Fruit fly (Drosophila melanogaster): ENCODE measurements around the gene IP3K2.

IP3K2 gene

DNA sequence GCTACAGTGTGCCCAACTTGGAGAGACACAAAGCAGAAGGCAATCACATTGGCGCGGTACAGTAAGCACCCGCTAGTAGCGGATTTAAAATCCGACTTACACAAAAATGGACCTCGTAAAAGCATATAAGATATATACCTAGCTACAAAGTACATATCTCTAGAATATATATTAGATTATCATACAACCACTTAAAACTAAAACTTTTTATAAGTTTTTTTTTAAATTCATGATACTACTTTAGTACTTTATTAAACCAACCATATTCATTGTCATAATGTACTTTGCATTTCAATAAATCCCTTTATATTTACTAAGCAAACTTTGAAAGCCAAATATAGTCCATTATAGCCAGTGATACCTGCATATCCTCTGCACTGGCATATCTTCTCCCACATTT lies 28.3 kb upstream of the IP3K2 start (continued):
- TF ChIP-seq Dll (GFP tag; IDR thresholded peaks at IDR 0.05; ENCODE audit: partially characterized antibody) = no peak
- peak; percentile 47 for TF ChIP-seq Nf-YC (tag; optimal IDR thresholded peaks at IDR 0.05)
- 0 out of 2 replicates have a peak, but pooled peaks have one; percentile 11 for TF ChIP-seq CG14441 (GFP tag; IDR thresholded peaks at IDR 0.05)
- peak; percentile 67 for TF ChIP-seq CG15269 (tag; optimal IDR thresholded peaks at IDR 0.05)
- peak; percentile 32 for TF ChIP-seq CG16815 (GFP tag; optimal IDR thresholded peaks at IDR 0.05)
- TF ChIP-seq CG1233 (GFP tag; optimal IDR thresholded peaks at IDR 0.05) = no peak
- peak; percentile 73 for TF ChIP-seq CoRest (tag; optimal IDR thresholded peaks at IDR 0.05)
- TF ChIP-seq CG12071 (GFP tag; optimal IDR thresholded peaks at IDR 0.05) = no peak
- no peak for TF ChIP-seq CG9797 (GFP tag; optimal IDR thresholded peaks at IDR 0.05)
- TF ChIP-seq lov (optimal IDR thresholded peaks at IDR 0.05) = no peak
- no peak for TF ChIP-seq lov (GFP tag; IDR thresholded peaks at IDR 0.05)
- no peak for TF ChIP-seq CG6272 (GFP tag; IDR thresholded peaks at IDR 0.05)
- TF ChIP-seq CG13296 (GFP tag; optimal IDR thresholded peaks at IDR 0.05) = peak; percentile 43
- TF ChIP-seq Atf3 (GFP tag; optimal IDR thresholded peaks at IDR 0.05) = no peak
- TF ChIP-seq wor (GFP tag; IDR thresholded peaks at IDR 0.05) = peak; percentile 39; the same call in 1 of the 2 replicates
- TF ChIP-seq p53 (GFP tag; optimal IDR thresholded peaks at IDR 0.05) = no peak

DNA sequence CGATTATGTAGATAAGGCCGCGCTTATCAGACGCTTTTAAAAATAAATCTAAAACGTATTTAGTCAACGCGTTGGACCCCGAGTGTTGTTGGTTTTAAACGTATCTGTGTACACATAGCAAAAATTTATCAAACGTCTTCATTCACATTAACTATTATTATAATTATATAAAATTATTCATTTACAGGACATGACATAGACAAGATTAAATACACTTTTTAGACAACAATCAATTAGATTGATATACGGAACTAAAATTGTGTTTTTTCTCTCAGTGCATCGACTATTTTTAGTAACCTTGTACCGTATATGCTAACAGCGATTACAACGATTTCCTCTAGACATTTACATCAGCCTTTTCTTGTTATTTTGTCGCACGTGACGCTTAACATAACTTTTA lies 26.7 kb upstream of the IP3K2 start:
- peak; percentile 57 for TF ChIP-seq tio (GFP tag; optimal IDR thresholded peaks at IDR 0.05)
- TF ChIP-seq CG17912 (GFP tag; optimal IDR thresholded peaks at IDR 0.05) = no peak
- no peak for TF ChIP-seq Gsc (GFP tag; IDR thresholded peaks at IDR 0.05)
- no peak for TF ChIP-seq z (GFP tag; IDR thresholded peaks at IDR 0.05)
- TF ChIP-seq CG30403 (GFP tag; optimal IDR thresholded peaks at IDR 0.05) = peak; percentile 69
- no peak for TF ChIP-seq crp (GFP tag; optimal IDR thresholded peaks at IDR 0.05)
- TF ChIP-seq nerfin-1 (tag; optimal IDR thresholded peaks at IDR 0.05) = peak; percentile 27
- TF ChIP-seq phol (tag; optimal IDR thresholded peaks at IDR 0.05) = peak; percentile 74
- TF ChIP-seq CG5180 (GFP tag; optimal IDR thresholded peaks at IDR 0.05) = peak; percentile 47
- peak; percentile 67 for TF ChIP-seq ara (GFP tag; IDR thresholded peaks at IDR 0.05)
- TF ChIP-seq C15 (GFP tag; IDR thresholded peaks at IDR 0.05) = 0 out of 3 replicates have a peak, but pooled peaks have one; percentile 70
- peak; percentile 78 for TF ChIP-seq CG12391 (tag; optimal IDR thresholded peaks at IDR 0.05)
- TF ChIP-seq trem (tag; optimal IDR thresholded peaks at IDR 0.05) = peak; percentile 30
- TF ChIP-seq so (GFP tag; IDR thresholded peaks at IDR 0.05) = peak; percentile 81; the same call in 2 of the 3 replicates
- TF ChIP-seq CG34224 (GFP tag; IDR thresholded peaks at IDR 0.05; ENCODE audit: partially characterized antibody) = no peak
- TF ChIP-seq Sry-δ (GFP tag; optimal IDR thresholded peaks at IDR 0.05) = no peak
- peak; percentile 62 for TF ChIP-seq CG10543 (GFP tag; optimal IDR thresholded peaks at IDR 0.05)
- TF ChIP-seq CG11093 (GFP tag; IDR thresholded peaks at IDR 0.05) = 0 out of 3 replicates have a peak, but pooled peaks have one; percentile 33
- TF ChIP-seq row (GFP tag; IDR thresholded peaks at IDR 0.05) = peak; percentile 90
- peak; percentile 90 for TF ChIP-seq CG18599 (GFP tag; optimal IDR thresholded peaks at IDR 0.05)
- peak; percentile 49 for TF ChIP-seq CG4820 (GFP tag; optimal IDR thresholded peaks at IDR 0.05)
- peak; percentile 69 for TF ChIP-seq CG18619 (GFP tag; optimal IDR thresholded peaks at IDR 0.05)
- peak; percentile 73; the same call in 1 of the 2 replicates for TF ChIP-seq Xrp1 (GFP tag; IDR thresholded peaks at IDR 0.05)
- peak; percentile 66 for TF ChIP-seq sd (tag; optimal IDR thresholded peaks at IDR 0.05)
- TF ChIP-seq hbn (GFP tag; IDR thresholded peaks at IDR 0.05; ENCODE audit: partially characterized antibody) = no peak
- peak; percentile 71 for TF ChIP-seq NfI (GFP tag; optimal IDR thresholded peaks at IDR 0.05)
- TF ChIP-seq CG17186 (GFP tag; optimal IDR thresholded peaks at IDR 0.05) = no peak
- TF ChIP-seq CG12659 (GFP tag; optimal IDR thresholded peaks at IDR 0.05) = peak; percentile 77
- TF ChIP-seq bcd (GFP tag; optimal IDR thresholded peaks at IDR 0.05) = peak; percentile 63
- TF ChIP-seq CG10209 (GFP tag; optimal IDR thresholded peaks at IDR 0.05) = peak; percentile 76
- no peak for TF ChIP-seq pfk (GFP tag; optimal IDR thresholded peaks at IDR 0.05)
- TF ChIP-seq org-1 (GFP tag; optimal IDR thresholded peaks at IDR 0.05) = peak; percentile 65
- peak; percentile 67 for TF ChIP-seq CG9437 (GFP tag; optimal IDR thresholded peaks at IDR 0.05)
- TF ChIP-seq CoRest (tag; optimal IDR thresholded peaks at IDR 0.05) = peak; percentile 84
- TF ChIP-seq toy (GFP tag; IDR thresholded peaks at IDR 0.05) = peak; percentile 66; the same call in 1 of the 2 replicates

All from whole organism, embryonic.